Fruit fly (Drosophila melanogaster) whole organism, embryonic: ENCODE data around the gene CG6048.
A peak's percentile ranks its signal among the peaks of the same experiment; 100 is the strongest.

Experiments used
- B-H1 ChIP-seq: fragments of 200-800 bp; sonication (Bioruptor generic); IDR thresholded peaks from 3 replicates; pipeline ENCODE4 v1.3.6; 2022; ENCODE audit warnings: missing biosample characterization, missing genetic modification characterization
- Bdp1 ChIP-seq: fragments of 200-800 bp; sonication (Bioruptor generic); optimal IDR thresholded peaks from 3 replicates; lab custom pipeline; 2016; ENCODE audit warnings: missing biosample characterization, missing genetic modification characterization
- Blimp-1 ChIP-seq: fragments of 200-800 bp; sonication (Bioruptor generic); optimal IDR thresholded peaks from 3 replicates; lab custom pipeline; 2018; ENCODE audit warnings: missing biosample characterization, missing genetic modification characterization, mild to moderate bottlenecking, moderate library complexity, missing genetic modification reagents
- CG10959 ChIP-seq: fragments of 200-800 bp; sonication (Bioruptor generic); IDR thresholded peaks from 2 replicates; pipeline ENCODE4 v1.3.6; 2022; ENCODE audit warnings: missing biosample characterization, missing genetic modification characterization
- CG12155 ChIP-seq: fragments of 200-800 bp; sonication (Bioruptor generic); optimal IDR thresholded peaks from 3 replicates; lab custom pipeline; 2016; ENCODE audit warnings: missing biosample characterization, missing genetic modification characterization
- CG12769 ChIP-seq: fragments of 200-800 bp; sonication (Bioruptor generic); optimal IDR thresholded peaks from 2 replicates; lab custom pipeline; 2019; ENCODE audit warnings: missing biosample characterization, mild to moderate bottlenecking, missing genetic modification characterization, moderate library complexity
- CG14014 ChIP-seq: fragments of 200-800 bp; sonication (Bioruptor generic); IDR thresholded peaks from 2 replicates; pipeline ENCODE4 v1.3.6; 2022; ENCODE audit warnings: missing biosample characterization, missing genetic modification characterization
- CG16813 ChIP-seq: fragments of 200-800 bp; sonication (Bioruptor generic); IDR thresholded peaks from 3 replicates; pipeline ENCODE4 v1.3.6; 2022; ENCODE audit warnings: missing biosample characterization, missing genetic modification characterization; ENCODE audit not compliant: partially characterized antibody
- CG16815 ChIP-seq: fragments of 200-800 bp; sonication (Bioruptor generic); optimal IDR thresholded peaks from 3 replicates; lab custom pipeline; 2017; ENCODE audit warnings: missing biosample characterization, mild to moderate bottlenecking, missing genetic modification characterization
- CG16863 ChIP-seq: fragments of 200-800 bp; sonication (Bioruptor generic); optimal IDR thresholded peaks from 3 replicates; lab custom pipeline; 2016; ENCODE audit warnings: missing biosample characterization, missing genetic modification characterization
- CG1792 ChIP-seq: fragments of 200-800 bp; sonication (Bioruptor generic); optimal IDR thresholded peaks from 2 replicates; lab custom pipeline; 2016; ENCODE audit warnings: missing biosample characterization, missing genetic modification characterization
- CG2120 ChIP-seq: fragments of 200-800 bp; sonication (Bioruptor generic); optimal IDR thresholded peaks from 3 replicates; lab custom pipeline; 2016; ENCODE audit warnings: missing biosample characterization, missing genetic modification characterization
- CG2129 ChIP-seq: fragments of 200-800 bp; sonication (Bioruptor generic); IDR thresholded peaks from 2 replicates; pipeline ENCODE4 v1.3.6; 2022; ENCODE audit warnings: missing biosample characterization, missing genetic modification characterization; ENCODE audit not compliant: partially characterized antibody
- CG2199 ChIP-seq: fragments of 200-800 bp; sonication (Bioruptor generic); IDR thresholded peaks from 3 replicates; pipeline ENCODE4 v1.3.6; 2022; ENCODE audit warnings: missing biosample characterization, missing genetic modification characterization
- CG2202 ChIP-seq: fragments of 200-800 bp; sonication (Bioruptor generic); optimal IDR thresholded peaks from 2 replicates; lab custom pipeline; 2018; ENCODE audit warnings: missing biosample characterization, mild to moderate bottlenecking, missing genetic modification characterization
- CG3065 ChIP-seq: fragments of 200-800 bp; sonication (Bioruptor generic); optimal IDR thresholded peaks from 2 replicates; lab custom pipeline; 2016; ENCODE audit warnings: missing biosample characterization, missing genetic modification characterization
- CG3847 ChIP-seq: fragments of 200-800 bp; sonication (Bioruptor generic); IDR thresholded peaks from 2 replicates; pipeline ENCODE4 v1.3.6; 2022; ENCODE audit warnings: missing biosample characterization, missing genetic modification characterization
- CG4404 ChIP-seq: fragments of 200-800 bp; sonication (Bioruptor generic); IDR thresholded peaks from 2 replicates; pipeline ENCODE4 v1.3.6; 2022; ENCODE audit warnings: missing biosample characterization, missing genetic modification characterization
- CG4424 ChIP-seq: fragments of 200-800 bp; sonication (Bioruptor generic); optimal IDR thresholded peaks from 3 replicates; lab custom pipeline; 2016; ENCODE audit warnings: missing biosample characterization, missing genetic modification characterization
- CG5953 ChIP-seq: fragments of 200-800 bp; sonication (Bioruptor generic); IDR thresholded peaks from 2 replicates; pipeline ENCODE4 v1.3.6; 2022; ENCODE audit warnings: missing biosample characterization, missing genetic modification characterization
- CG6654 ChIP-seq: fragments of 200-800 bp; sonication (Bioruptor generic); optimal IDR thresholded peaks from 2 replicates; lab custom pipeline; 2017; ENCODE audit warnings: missing biosample characterization, mild to moderate bottlenecking, missing genetic modification characterization
- CG6683 ChIP-seq: fragments of 200-800 bp; sonication (Bioruptor generic); optimal IDR thresholded peaks from 2 replicates; lab custom pipeline; 2017; ENCODE audit warnings: missing biosample characterization, mild to moderate bottlenecking, missing genetic modification characterization, missing genetic modification reagents
- CG6813 ChIP-seq: fragments of 200-800 bp; sonication (Bioruptor generic); optimal IDR thresholded peaks from 2 replicates; lab custom pipeline; 2017; ENCODE audit warnings: missing biosample characterization, missing genetic modification characterization, mild to moderate bottlenecking, moderate library complexity, missing genetic modification reagents
- CG7745 ChIP-seq: fragments of 200-800 bp; sonication (Bioruptor generic); optimal IDR thresholded peaks from 2 replicates; lab custom pipeline; 2018; ENCODE audit warnings: missing biosample characterization, mild to moderate bottlenecking, missing genetic modification characterization, moderate library complexity
- CG8924 ChIP-seq: fragments of 200-800 bp; optimal IDR thresholded peaks from 3 replicates; lab custom pipeline; 2019; ENCODE audit warnings: missing biosample characterization, mild to moderate bottlenecking, missing genetic modification characterization, moderate library complexity
- CG9876 ChIP-seq: fragments of 200-800 bp; sonication (Bioruptor generic); optimal IDR thresholded peaks from 2 replicates; lab custom pipeline; 2016; ENCODE audit warnings: missing biosample characterization, missing genetic modification characterization
- Doc3 ChIP-seq: fragments of 200-800 bp; sonication (Bioruptor generic); IDR thresholded peaks from 3 replicates; pipeline ENCODE4 v1.3.6; 2022; ENCODE audit warnings: missing biosample characterization, missing genetic modification characterization; ENCODE audit not compliant: partially characterized antibody
- Drgx ChIP-seq: fragments of 200-800 bp; sonication (Bioruptor generic); IDR thresholded peaks from 2 replicates; pipeline ENCODE4 v1.3.6; 2022; ENCODE audit warnings: missing biosample characterization, missing genetic modification characterization
- ERR ChIP-seq: fragments of 200-800 bp; sonication (Bioruptor generic); optimal IDR thresholded peaks from 2 replicates; lab custom pipeline; 2016; ENCODE audit warnings: missing biosample characterization, missing genetic modification characterization
- Ets65A ChIP-seq: fragments of 200-800 bp; sonication (Bioruptor generic); peaks from one replicate; lab custom pipeline; 2016; ENCODE audit warnings: missing biosample characterization, missing genetic modification characterization
- Hand ChIP-seq: fragments of 200-800 bp; sonication (Bioruptor generic); optimal IDR thresholded peaks from 2 replicates; lab custom pipeline; 2017; ENCODE audit warnings: mild to moderate bottlenecking, missing biosample characterization, missing genetic modification reagents, missing genetic modification characterization
- NK7.1 ChIP-seq: fragments of 200-800 bp; sonication (Bioruptor generic); optimal IDR thresholded peaks from 3 replicates; lab custom pipeline; 2016; ENCODE audit warnings: missing biosample characterization, missing genetic modification characterization
- Nf-YA ChIP-seq: fragments of 200-800 bp; sonication (Bioruptor generic); IDR thresholded peaks from 2 replicates; pipeline ENCODE4 v1.3.6; 2022; ENCODE audit warnings: missing biosample characterization, missing genetic modification characterization
- Ptx1 ChIP-seq: fragments of 200-800 bp; sonication (Bioruptor generic); IDR thresholded peaks from 2 replicates; pipeline ENCODE4 v1.3.6; 2022; ENCODE audit warnings: missing biosample characterization, missing genetic modification characterization
- TFAM ChIP-seq: fragments of 200-800 bp; sonication (Bioruptor generic); optimal IDR thresholded peaks from 2 replicates; lab custom pipeline; 2017; ENCODE audit warnings: missing biosample characterization, missing genetic modification characterization, inconsistent platforms
- Usf ChIP-seq: fragments of 200-800 bp; sonication (Bioruptor generic); optimal IDR thresholded peaks from 2 replicates; lab custom pipeline; 2017; ENCODE audit warnings: missing genotype, missing biosample characterization, missing genetic modification characterization
- ash1 ChIP-seq: fragments of 200-800 bp; sonication (Bioruptor generic); optimal IDR thresholded peaks from 2 replicates; lab custom pipeline; 2018; ENCODE audit warnings: missing biosample characterization, mild to moderate bottlenecking, missing genetic modification characterization
- ato ChIP-seq: fragments of 200-800 bp; sonication (Bioruptor generic); IDR thresholded peaks from 2 replicates; pipeline ENCODE4 v1.3.6; 2022; ENCODE audit warnings: missing biosample characterization, missing genetic modification characterization; ENCODE audit not compliant: partially characterized antibody
- bab2 ChIP-seq: fragments of 200-800 bp; sonication (Bioruptor generic); optimal IDR thresholded peaks from 2 replicates; lab custom pipeline; 2016; ENCODE audit warnings: missing biosample characterization, missing genetic modification characterization
- bsh ChIP-seq, 2 experiments: fragments of 200-800 bp; sonication (Bioruptor generic); optimal IDR thresholded peaks; 2 replicates each; lab custom pipeline; 2017 to 2018; ENCODE audit warnings: mild to moderate bottlenecking in 2 of 2, missing biosample characterization in 2 of 2, missing genetic modification characterization in 2 of 2, moderate library complexity in 1 of 2
- caup ChIP-seq: fragments of 200-800 bp; sonication (Bioruptor generic); optimal IDR thresholded peaks from 3 replicates; lab custom pipeline; 2017; ENCODE audit warnings: missing biosample characterization, mild to moderate bottlenecking, missing genetic modification characterization, moderate library complexity; ENCODE audit not compliant: severe bottlenecking
- disco-r ChIP-seq: fragments of 200-800 bp; sonication (Bioruptor generic); optimal IDR thresholded peaks from 2 replicates; lab custom pipeline; 2016; ENCODE audit warnings: missing biosample characterization, missing genetic modification characterization
- eve ChIP-seq, 2 experiments: fragments of >200 bp; optimal IDR thresholded peaks; 2 replicates each; lab custom pipeline; 2017; ENCODE audit warnings: missing biosample characterization in 2 of 2, missing genetic modification characterization in 2 of 2
- gro ChIP-seq: fragments of 200-800 bp; sonication (Bioruptor generic); optimal IDR thresholded peaks from 2 replicates; lab custom pipeline; 2016; ENCODE audit warnings: missing biosample characterization, missing genetic modification characterization
- h ChIP-seq: fragments of >200 bp; optimal IDR thresholded peaks from 2 replicates; lab custom pipeline; 2017
- nerfin-2 ChIP-seq: fragments of 200-800 bp; sonication (Bioruptor generic); IDR thresholded peaks from 2 replicates; pipeline ENCODE4 v1.3.6; 2022; ENCODE audit warnings: missing biosample characterization, missing genetic modification characterization; ENCODE audit not compliant: partially characterized antibody
- p53 ChIP-seq: fragments of 200-800 bp; sonication (Bioruptor generic); optimal IDR thresholded peaks from 2 replicates; lab custom pipeline; 2016; ENCODE audit warnings: missing biosample characterization, missing genetic modification characterization
- peb ChIP-seq: fragments of 200-800 bp; sonication (Bioruptor generic); IDR thresholded peaks from 2 replicates; pipeline ENCODE4 v1.3.6; 2022; ENCODE audit warnings: missing biosample characterization, missing genetic modification characterization
- prd ChIP-seq, 3 experiments: fragments of >200 bp in 2 of 3; fragments of 200-800 bp in 1 of 3; sonication (Bioruptor generic) in 1 of 3; optimal IDR thresholded peaks in 2 of 3; IDR thresholded peaks in 1 of 3; 2 replicates in 2 of 3; 3 replicates in 1 of 3; pipeline versions ENCODE4 v1.3.6 to Lab custom; 2017 to 2022; ENCODE audit warnings: missing biosample characterization in 1 of 3, missing genetic modification characterization in 1 of 3
- pros ChIP-seq: fragments of 200-800 bp; sonication (Bioruptor generic); optimal IDR thresholded peaks from 3 replicates; lab custom pipeline; 2019; ENCODE audit warnings: missing biosample characterization, mild to moderate bottlenecking, missing genetic modification characterization, moderate library complexity
- sens-2 ChIP-seq: fragments of 200-800 bp; sonication (Bioruptor generic); IDR thresholded peaks from 2 replicates; pipeline ENCODE4 v1.3.6; 2022; ENCODE audit warnings: missing biosample characterization, missing genetic modification characterization
- z ChIP-seq: fragments of 200-800 bp; sonication (Bioruptor generic); IDR thresholded peaks from 3 replicates; pipeline ENCODE4 v1.3.6; 2022; ENCODE audit warnings: missing biosample characterization, missing genetic modification characterization

Gene CG6048

DNA sequence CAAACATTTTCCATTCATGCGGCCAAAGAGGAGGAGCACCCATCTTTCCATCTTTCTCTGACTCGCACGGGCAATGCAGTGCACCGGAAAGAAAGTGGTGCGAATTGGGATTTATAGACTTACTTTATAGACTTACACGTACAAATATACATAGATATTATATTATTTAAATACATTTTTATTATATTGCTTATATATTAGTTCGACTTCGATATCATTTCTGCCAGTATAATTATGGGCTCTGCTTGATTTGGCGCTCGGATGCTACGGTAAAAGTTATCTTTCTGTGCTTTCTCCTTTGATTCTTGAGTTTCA lies 47.3 kb upstream of the CG6048 start (continued):
- TF ChIP-seq NK7.1 (GFP tag; lab: Kevin White, UChicago) = no peak
- no peak for TF ChIP-seq Doc3 (GFP tag; lab: Robert Waterston, UW)
- TF ChIP-seq eve (GFP tag; optimal IDR thresholded peaks at IDR 0.05; lab: Kevin White, UChicago) = no peak
- no peak for TF ChIP-seq CG1792
- TF ChIP-seq CG5953 (GFP tag; lab: Robert Waterston, UW) = 0 out of 2 replicates have a peak, but pooled peaks have one; percentile 13
- peak; percentile 9 for TF ChIP-seq CG4424
- TF ChIP-seq CG8924 (tag; lab: Kevin White, UChicago) = no peak
- no peak for TF ChIP-seq CG7745
- TF ChIP-seq z (GFP tag; lab: Robert Waterston, UW) = no peak
- no peak for TF ChIP-seq CG16813 (GFP tag; lab: Robert Waterston, UW)
- TF ChIP-seq CG6683 (GFP tag; lab: Kevin White, UChicago) = no peak
- TF ChIP-seq bsh (GFP tag; optimal IDR thresholded peaks at IDR 0.05; lab: Kevin White, UChicago) = peak in 1 of 2 experiments; percentile 31
- TF ChIP-seq CG12769 (tag; lab: Kevin White, UChicago) = no peak
- no peak for TF ChIP-seq B-H1
- TF ChIP-seq CG3065 (GFP tag; lab: Kevin White, UChicago) = no peak
- no peak for TF ChIP-seq Usf (GFP tag; lab: Kevin White, UChicago)
- TF ChIP-seq Ets65A (GFP tag; lab: Kevin White, UChicago) = no peak
- TF ChIP-seq Nf-YA (GFP tag; lab: Robert Waterston, UW) = no peak
- no peak for TF ChIP-seq CG2129 (GFP tag; lab: Robert Waterston, UW)
- no peak for TF ChIP-seq ash1
- TF ChIP-seq sens-2 = no peak
- TF ChIP-seq ERR (GFP tag; lab: Kevin White, UChicago) = no peak
- TF ChIP-seq CG3847 = no peak
- TF ChIP-seq CG6813 (GFP tag; lab: Kevin White, UChicago) = no peak
- no peak for TF ChIP-seq disco-r (GFP tag; lab: Kevin White, UChicago)
- no peak for TF ChIP-seq CG2202 (tag; lab: Kevin White, UChicago)
- no peak for TF ChIP-seq CG16863 (GFP tag; lab: Kevin White, UChicago)
- TF ChIP-seq nerfin-2 = no peak
- TF ChIP-seq h (lab: Kevin White, UChicago) = no peak
- TF ChIP-seq pros (GFP tag; lab: Kevin White, UChicago) = no peak
- TF ChIP-seq prd (optimal IDR thresholded peaks at IDR 0.05; lab: Kevin White, UChicago) = no peak
- TF ChIP-seq prd (GFP tag; IDR thresholded peaks at IDR 0.05; lab: Robert Waterston, UW) = 0 out of 3 replicates have a peak, but pooled peaks have one; percentile 17
- no peak for TF ChIP-seq caup (GFP tag; lab: Kevin White, UChicago)
- TF ChIP-seq CG2199 (GFP tag; lab: Robert Waterston, UW) = no peak
- no peak for TF ChIP-seq CG2120
- TF ChIP-seq CG9876 = no peak
- TF ChIP-seq CG16815 (GFP tag; lab: Kevin White, UChicago) = no peak
- no peak for TF ChIP-seq CG4404 (GFP tag; lab: Robert Waterston, UW)
- TF ChIP-seq Bdp1 = no peak
- no peak for TF ChIP-seq CG12155 (GFP tag; lab: Kevin White, UChicago)
- no peak for TF ChIP-seq bab2 (GFP tag; lab: Kevin White, UChicago)
- TF ChIP-seq p53 (GFP tag; lab: Kevin White, UChicago) = no peak
- no peak for TF ChIP-seq Hand (GFP tag; lab: Kevin White, UChicago)
- no peak for TF ChIP-seq CG6654 (GFP tag; lab: Kevin White, UChicago)
- peak; percentile 51 for TF ChIP-seq Drgx
- no peak for TF ChIP-seq peb (GFP tag; lab: Robert Waterston, UW)
- no peak for TF ChIP-seq CG14014 (GFP tag; lab: Robert Waterston, UW)
- no peak for TF ChIP-seq Ptx1 (GFP tag; lab: Robert Waterston, UW)
- TF ChIP-seq ato (GFP tag; lab: Robert Waterston, UW) = no peak
- TF ChIP-seq Blimp-1 (GFP tag; lab: Kevin White, UChicago) = peak; percentile 3
- no peak for TF ChIP-seq gro (GFP tag; lab: Kevin White, UChicago)
- no peak for TF ChIP-seq TFAM (GFP tag; lab: Kevin White, UChicago)
- TF ChIP-seq CG10959 (GFP tag; lab: Robert Waterston, UW) = no peak
